Worm (Caenorhabditis elegans) whole organism, L2 larva: ENCODE data around the gene rbm-17.

Experiments used
- ZK546.5 ChIP-seq: sonication (generic microtip); optimal IDR thresholded peaks from 2 replicates; lab custom pipeline; 2017; ENCODE audit warnings: missing biosample characterization, missing genetic modification characterization
- aly-2 ChIP-seq: fragments of 150-350 bp; optimal IDR thresholded peaks from 2 replicates; lab custom pipeline; 2014; ENCODE audit warnings: missing biosample characterization, missing genetic modification characterization
- ama-1 ChIP-seq: fragments of 150-350 bp; optimal IDR thresholded peaks from 2 replicates; lab custom pipeline; 2018; ENCODE audit warnings: inconsistent platforms
- elt-1 ChIP-seq: fragments of 150-350 bp; optimal IDR thresholded peaks from 2 replicates; lab custom pipeline; 2014; ENCODE audit warnings: missing biosample characterization, missing genetic modification characterization
- mbf-1 ChIP-seq: sonication (generic microtip); optimal IDR thresholded peaks from 2 replicates; lab custom pipeline; 2017; ENCODE audit warnings: missing biosample characterization, missing genetic modification characterization
- nhr-12 ChIP-seq: fragments of 150-350 bp; optimal IDR thresholded peaks from 2 replicates; lab custom pipeline; 2014; ENCODE audit warnings: missing biosample characterization, missing genetic modification characterization
- nhr-21 ChIP-seq: fragments of 150-350 bp; optimal IDR thresholded peaks from 2 replicates; lab custom pipeline; 2014; ENCODE audit warnings: missing biosample characterization, missing genetic modification characterization
- snpc-4 ChIP-seq: fragments of 150-350 bp; optimal IDR thresholded peaks from 2 replicates; lab custom pipeline; 2014; ENCODE audit warnings: missing biosample characterization, missing genetic modification characterization
- unc-62 ChIP-seq: fragments of 150-350 bp; optimal IDR thresholded peaks from 2 replicates; lab custom pipeline; 2014; ENCODE audit warnings: missing biosample characterization, missing genetic modification reagents, missing genetic modification characterization
- ztf-11 ChIP-seq: sonication (generic microtip); optimal IDR thresholded peaks from 2 replicates; lab custom pipeline; 2017; ENCODE audit warnings: missing biosample characterization, missing genetic modification characterization
- ztf-4 ChIP-seq: fragments of 150-350 bp; optimal IDR thresholded peaks from 2 replicates; lab custom pipeline; 2014; ENCODE audit warnings: missing biosample characterization, missing genetic modification characterization

ce11 chrIV:11631750-11632149 lies 6.4 kb upstream of the rbm-17 start, which contains the start of gene F58B3.4:
- no peak for TF ChIP-seq elt-1 (tag; lab: Kevin White, UChicago)
- TF ChIP-seq unc-62 (GFP tag; lab: Kevin White, UChicago) = no peak
- TF ChIP-seq ama-1 (lab: Kevin White, UChicago) = no peak
- TF ChIP-seq nhr-21 (tag; lab: Kevin White, UChicago) = no peak
- TF ChIP-seq mbf-1 (tag; lab: Kevin White, UChicago) = no peak
- TF ChIP-seq snpc-4 (tag; lab: Kevin White, UChicago) = no peak
- no peak for TF ChIP-seq ztf-4 (tag; lab: Kevin White, UChicago)
- TF ChIP-seq nhr-12 = no peak
- TF ChIP-seq ztf-11 = no peak
- TF ChIP-seq ZK546.5 (tag; lab: Kevin White, UChicago) = no peak
- TF ChIP-seq aly-2 (tag; lab: Kevin White, UChicago) = no peak
